Fruit fly (Drosophila melanogaster): ENCODE data around the gene lush.

The lush gene

DNA sequence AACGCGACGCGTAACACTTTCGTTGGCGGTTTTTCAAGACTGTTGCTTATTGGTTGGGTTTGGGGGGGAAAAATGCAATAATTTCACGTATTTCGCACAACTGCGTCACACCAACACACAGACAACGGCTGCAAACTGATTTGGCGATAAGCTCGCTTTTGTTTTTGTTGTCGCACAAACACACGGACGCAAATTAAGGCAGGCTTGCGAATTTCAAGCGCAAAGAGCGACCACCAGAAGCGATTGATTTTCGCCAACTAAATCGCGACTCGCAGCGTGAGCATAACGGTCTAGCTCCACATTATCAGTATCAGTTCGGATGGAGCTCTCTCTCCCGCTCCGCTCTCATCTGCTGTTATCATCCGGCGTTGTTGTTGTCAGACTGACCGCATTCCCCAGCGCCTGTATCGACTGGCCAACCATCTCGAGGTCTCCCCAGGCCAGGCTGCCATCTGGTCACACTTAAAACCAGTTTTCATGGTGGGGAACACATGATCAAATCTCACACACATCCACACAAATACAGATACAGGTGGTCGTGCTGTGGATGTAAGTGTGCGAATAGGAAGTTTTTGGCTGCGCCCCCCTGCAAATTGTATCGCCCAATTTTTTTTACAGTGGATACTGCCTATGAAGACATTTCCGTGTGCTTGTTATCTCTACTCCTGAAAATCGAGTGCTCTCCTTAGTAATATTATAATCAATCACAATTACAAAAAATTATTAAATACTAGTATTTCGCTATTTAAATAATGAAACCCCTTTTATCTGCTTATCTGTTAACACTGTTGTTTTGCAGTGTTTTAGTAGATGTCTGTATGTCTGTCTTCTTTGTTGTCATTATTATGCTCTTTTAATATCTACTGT is 27.1 kb upstream of the lush start (continued):
- TF ChIP-seq PHDP (tag; optimal IDR thresholded peaks at IDR 0.05) (peak; percentile 65), nerfin-1 (tag; optimal IDR thresholded peaks at IDR 0.05) (no peak), Sox100B (GFP tag; optimal IDR thresholded peaks at IDR 0.05) (peak; percentile 27), pfk (GFP tag; optimal IDR thresholded peaks at IDR 0.05) (no peak), CG4617 (GFP tag; optimal IDR thresholded peaks at IDR 0.05; ENCODE audit: borderline replicate concordance) (peak; percentile 9), CG12942 (GFP tag; optimal IDR thresholded peaks at IDR 0.05) (no peak), sug (tag; optimal IDR thresholded peaks at IDR 0.05) (peak; percentile 100), H2.0 (GFP tag; IDR thresholded peaks at IDR 0.05) (peak; percentile 22; the same call in 1 of the 2 replicates), pan (optimal IDR thresholded peaks at IDR 0.05) (no peak), pan (GFP tag; optimal IDR thresholded peaks at IDR 0.05 in 1 of 2, IDR thresholded peaks at IDR 0.05 in 1 of 2) (peak in 1 of 2 experiments; percentile 57), bcd (GFP tag; optimal IDR thresholded peaks at IDR 0.05) (peak; percentile 47), jing (GFP tag; optimal IDR thresholded peaks at IDR 0.05) (peak; percentile 10), sr (GFP tag; IDR thresholded peaks at IDR 0.05) (no peak), CG31224 (GFP tag; IDR thresholded peaks at IDR 0.05) (peak; percentile 65), Hsf (GFP tag; optimal IDR thresholded peaks at IDR 0.05) (peak; percentile 65), dpn (GFP tag; optimal IDR thresholded peaks at IDR 0.05) (peak in 1 of 2 experiments; percentile 72), CG2875 (GFP tag; optimal IDR thresholded peaks at IDR 0.05) (no peak), CG3163 (GFP tag; optimal IDR thresholded peaks at IDR 0.05) (no peak), MBD-R2 (GFP tag; IDR thresholded peaks at IDR 0.05) (peak; percentile 64), Rx (GFP tag; IDR thresholded peaks at IDR 0.05) (no peak), MTF-1 (GFP tag; optimal IDR thresholded peaks at IDR 0.05; ENCODE audit: borderline replicate concordance) (no peak), HHEX (GFP tag; optimal IDR thresholded peaks at IDR 0.05) (peak; percentile 33), CG17328 (GFP tag; IDR thresholded peaks at IDR 0.05) (no peak), CG9932 (GFP tag; IDR thresholded peaks at IDR 0.05) (peak; percentile 88), D19A (tag; optimal IDR thresholded peaks at IDR 0.05) (peak; percentile 37), ap (GFP tag; IDR thresholded peaks at IDR 0.05) (peak; percentile 34; the same call in 1 of the 2 replicates), BtbVII (GFP tag; optimal IDR thresholded peaks at IDR 0.05) (peak; percentile 55), stc (GFP tag; IDR thresholded peaks at IDR 0.05) (no peak), HmgZ (tag; optimal IDR thresholded peaks at IDR 0.05) (peak; percentile 78), CG6654 (GFP tag; optimal IDR thresholded peaks at IDR 0.05) (no peak), Mes4 (GFP tag; optimal IDR thresholded peaks at IDR 0.05) (no peak), CG9876 (GFP tag; optimal IDR thresholded peaks at IDR 0.05) (no peak), Hmr (GFP tag; optimal IDR thresholded peaks at IDR 0.05) (peak; percentile 69), Atf6 (GFP tag; IDR thresholded peaks at IDR 0.05) (peak; percentile 71), CTCF (GFP tag; optimal IDR thresholded peaks at IDR 0.05) (no peak), tap (tag; optimal IDR thresholded peaks at IDR 0.05) (peak; percentile 36), sqz (GFP tag; optimal IDR thresholded peaks at IDR 0.05) (no peak), D19B (GFP tag; optimal IDR thresholded peaks at IDR 0.05) (peak; percentile 36), inv (GFP tag; IDR thresholded peaks at IDR 0.05; ENCODE audit: partially characterized antibody) (no peak), CG1832 (GFP tag; optimal IDR thresholded peaks at IDR 0.05) (no peak), ci (GFP tag; IDR thresholded peaks at IDR 0.05) (peak; percentile 67; the same call in 2 of the 3 replicates), emc (GFP tag; optimal IDR thresholded peaks at IDR 0.05) (no peak), lmd (GFP tag; IDR thresholded peaks at IDR 0.05) (peak; percentile 74), CG12659 (GFP tag; optimal IDR thresholded peaks at IDR 0.05) (peak; percentile 51), chinmo (GFP tag; IDR thresholded peaks at IDR 0.05; ENCODE audit: partially characterized antibody) (peak; percentile 82; the same call in 3 of the 4 replicates), prd (optimal IDR thresholded peaks at IDR 0.05) (no peak), prd (GFP tag; IDR thresholded peaks at IDR 0.05) (peak; percentile 57; the same call in 2 of the 3 replicates), ash1 (GFP tag; optimal IDR thresholded peaks at IDR 0.05) (peak; percentile 22), Dip2 (GFP tag; IDR thresholded peaks at IDR 0.05) (no peak), CG32532 (GFP tag; IDR thresholded peaks at IDR 0.05) (peak; percentile 82)
